Fruit fly (Drosophila melanogaster): ENCODE measurements around the gene CG15916.

The CG15916 gene

dm6 chrX:15849021-15849420 lies 41.4 kb upstream of the CG15916 start, which contains the start of gene sun:
TSS of gene sun (minus strand) at chrX:15849258.
- TF ChIP-seq Rel (GFP tag; optimal IDR thresholded peaks at IDR 0.05) (no peak), Rel (tag; optimal IDR thresholded peaks at IDR 0.05) (peak; percentile 38), usp (GFP tag; optimal IDR thresholded peaks at IDR 0.05) (no peak)

DNA sequence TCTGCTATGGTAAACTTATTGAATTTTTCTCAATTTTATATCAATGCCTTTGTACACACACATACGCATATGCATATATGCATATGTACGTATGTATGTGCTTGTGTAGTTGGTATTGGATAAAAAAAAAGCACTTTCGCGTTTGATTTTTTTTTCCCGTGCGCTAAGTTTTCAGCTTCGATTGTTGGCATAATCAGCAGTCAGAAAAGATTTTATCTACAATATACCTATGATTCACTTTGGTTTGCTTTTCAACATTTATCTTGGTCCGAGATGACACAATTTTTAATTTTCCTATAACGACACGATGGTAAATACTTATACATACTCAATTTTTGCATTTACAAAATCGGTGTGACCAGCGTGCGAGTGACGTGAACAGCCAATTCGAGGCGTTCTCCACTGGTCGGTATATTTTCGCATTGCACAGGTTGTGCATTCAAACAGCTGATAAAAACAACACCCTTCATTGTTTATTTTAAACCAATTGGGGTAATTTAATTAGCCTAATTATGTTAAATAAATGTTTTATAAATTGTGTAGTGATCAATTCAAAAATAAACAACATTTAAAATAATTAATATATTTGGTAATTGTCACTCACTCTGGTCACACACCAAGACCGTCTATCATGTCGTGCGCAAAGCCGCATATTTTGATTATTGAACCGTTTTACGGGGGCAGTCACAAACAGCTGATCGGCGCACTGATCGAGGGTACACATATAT lies 37.4 kb upstream of the CG15916 start, which contains the start of the genes UBL3 and CG15914:
Gene UBL3 (minus strand): TSS at position 361 of the 728 bp plus-strand sequence.
Gene CG15914 (plus strand): TSS at position 607 of the 728 bp plus-strand sequence.
- TF ChIP-seq fru (GFP tag; optimal IDR thresholded peaks at IDR 0.05), result peak; percentile 22
- TF ChIP-seq foxo (GFP tag; optimal IDR thresholded peaks at IDR 0.05), result peak in 1 of 2 experiments; percentile 40
- TF ChIP-seq OdsH (GFP tag; optimal IDR thresholded peaks at IDR 0.05), result peak; percentile 18
- no peak for TF ChIP-seq Rel (GFP tag; optimal IDR thresholded peaks at IDR 0.05)
- peak; percentile 60 for TF ChIP-seq Rel (tag; optimal IDR thresholded peaks at IDR 0.05)
- no peak for TF ChIP-seq CrebA (GFP tag; optimal IDR thresholded peaks at IDR 0.05; ENCODE audit: borderline replicate concordance)
- TF ChIP-seq Vsx2 (GFP tag; optimal IDR thresholded peaks at IDR 0.05; ENCODE audit: partially characterized antibody), result no peak
- TF ChIP-seq Jra (GFP tag; optimal IDR thresholded peaks at IDR 0.05), result peak; percentile 6
- peak; percentile 51 for TF ChIP-seq h (GFP tag; optimal IDR thresholded peaks at IDR 0.05)
- peak; percentile 18 for TF ChIP-seq woc (GFP tag; optimal IDR thresholded peaks at IDR 0.05)
- TF ChIP-seq Sp1 (GFP tag; optimal IDR thresholded peaks at IDR 0.05), result peak; percentile 32
- TF ChIP-seq HLH106 (tag; optimal IDR thresholded peaks at IDR 0.05), result peak; percentile 36
- TF ChIP-seq rgr (GFP tag; optimal IDR thresholded peaks at IDR 0.05), result peak; percentile 35
- no peak for TF ChIP-seq Myc (optimal IDR thresholded peaks at IDR 0.05)

DNA sequence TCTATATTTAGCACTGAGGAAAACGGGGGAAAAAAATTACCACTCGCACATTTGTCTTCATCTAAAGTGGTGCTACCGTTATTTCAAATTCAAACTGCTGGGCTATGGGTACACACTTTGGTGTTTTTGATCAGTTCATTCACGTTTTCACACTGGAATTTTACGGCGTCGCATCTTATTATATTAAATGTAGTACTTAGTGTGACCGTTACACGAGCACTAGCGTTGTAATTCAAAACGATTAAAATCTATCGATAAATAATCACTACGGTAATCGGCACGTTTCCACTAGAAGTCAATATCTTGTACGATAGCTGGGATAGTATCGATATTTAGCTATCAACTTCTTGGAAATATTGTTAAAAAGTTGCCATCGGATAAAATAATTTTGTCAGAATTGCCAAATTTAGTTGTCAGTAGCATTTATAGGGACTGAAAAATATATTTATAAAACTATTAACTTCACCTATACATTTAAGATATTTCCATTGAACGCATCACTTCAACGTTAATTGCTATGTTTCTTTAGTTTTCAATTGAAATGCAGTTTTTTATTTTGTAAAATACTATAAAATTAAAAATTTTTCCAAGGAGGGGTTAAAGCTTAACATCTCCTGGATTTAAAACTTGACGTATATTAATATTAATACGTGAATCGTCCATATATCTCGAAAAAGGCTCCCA lies 32.6 kb upstream of the CG15916 start, which contains the start of the genes CG46440 and Myb:
Gene CG46440 (minus strand): TSS at position 223 of the 684 bp plus-strand sequence.
Gene Myb (minus strand): TSS at position 223 of the 684 bp plus-strand sequence.
- peak; percentile 3 for TF ChIP-seq sage (GFP tag; optimal IDR thresholded peaks at IDR 0.05)
- no peak for TF ChIP-seq fru (GFP tag; optimal IDR thresholded peaks at IDR 0.05)
- no peak for TF ChIP-seq pan (optimal IDR thresholded peaks at IDR 0.05)
- no peak for TF ChIP-seq rgr (GFP tag; optimal IDR thresholded peaks at IDR 0.05)
- no peak for TF ChIP-seq Sp1 (GFP tag; optimal IDR thresholded peaks at IDR 0.05)
- no peak for TF ChIP-seq GATAd (GFP tag; optimal IDR thresholded peaks at IDR 0.05)
- TF ChIP-seq Hr83 (GFP tag; optimal IDR thresholded peaks at IDR 0.05; ENCODE audit: poor library complexity, severe bottlenecking), result no peak
- TF ChIP-seq brk (GFP tag; optimal IDR thresholded peaks at IDR 0.05), result no peak
- no peak for TF ChIP-seq dsf (GFP tag; optimal IDR thresholded peaks at IDR 0.05; ENCODE audit: borderline replicate concordance)
- peak; percentile 16 for TF ChIP-seq OdsH (GFP tag; optimal IDR thresholded peaks at IDR 0.05)
- TF ChIP-seq woc (GFP tag; optimal IDR thresholded peaks at IDR 0.05), result peak; percentile 33
- TF ChIP-seq psq (GFP tag; optimal IDR thresholded peaks at IDR 0.05), result no peak
- no peak for TF ChIP-seq sv (GFP tag; optimal IDR thresholded peaks at IDR 0.05)
- peak; percentile 61 for TF ChIP-seq Hnf4 (GFP tag; optimal IDR thresholded peaks at IDR 0.05)
- no peak for TF ChIP-seq Jra (GFP tag; optimal IDR thresholded peaks at IDR 0.05)
- TF ChIP-seq foxo (GFP tag; optimal IDR thresholded peaks at IDR 0.05), result peak in 1 of 2 experiments; percentile 24

dm6 chrX:15859387-15859786 lies 31.0 kb upstream of the CG15916 start, which contains the start of gene AlkB:
TSS of gene AlkB (minus strand) at chrX:15859487.
- TF ChIP-seq dmrt93B (GFP tag; optimal IDR thresholded peaks at IDR 0.05) (no peak), Abd-B (GFP tag; optimal IDR thresholded peaks at IDR 0.05) (no peak), HLH106 (tag; optimal IDR thresholded peaks at IDR 0.05) (no peak), psq (GFP tag; optimal IDR thresholded peaks at IDR 0.05) (no peak), Sp1 (GFP tag; optimal IDR thresholded peaks at IDR 0.05) (no peak), Hnf4 (GFP tag; optimal IDR thresholded peaks at IDR 0.05) (no peak), foxo (GFP tag; optimal IDR thresholded peaks at IDR 0.05) (no peak), Dfd (GFP tag; optimal IDR thresholded peaks at IDR 0.05) (no peak), N (GFP tag; optimal IDR thresholded peaks at IDR 0.05) (no peak), CrebA (GFP tag; optimal IDR thresholded peaks at IDR 0.05; ENCODE audit: borderline replicate concordance) (no peak), jim (GFP tag; optimal IDR thresholded peaks at IDR 0.05) (no peak), Hr78 (GFP tag; optimal IDR thresholded peaks at IDR 0.05) (no peak), dl (GFP tag; optimal IDR thresholded peaks at IDR 0.05; ENCODE audit: insufficient read depth in 1 of 2, partially characterized antibody in 2 of 2) (no peak), Myc (optimal IDR thresholded peaks at IDR 0.05) (no peak), h (GFP tag; optimal IDR thresholded peaks at IDR 0.05) (no peak), woc (GFP tag; optimal IDR thresholded peaks at IDR 0.05) (no peak)
